Worm (Caenorhabditis elegans) whole organism, late embryonic: ENCODE measurements around the gene K08D8.7.
A peak's percentile ranks its signal among the peaks of the same experiment; 100 is the strongest.

Experiments used
- C08G9.2 ChIP-seq: sonication (generic microtip); optimal IDR thresholded peaks from 2 replicates; lab custom pipeline; 2016; ENCODE audit warnings: mild to moderate bottlenecking, missing genetic modification characterization, moderate library complexity, missing compliant biosample characterization
- F13H6.1 ChIP-seq: sonication (generic microtip); optimal IDR thresholded peaks from 2 replicates; lab custom pipeline; 2016; ENCODE audit warnings: missing genetic modification characterization, missing compliant biosample characterization
- K02D7.2 ChIP-seq: sonication (generic microtip); optimal IDR thresholded peaks from 2 replicates; lab custom pipeline; 2017; ENCODE audit warnings: mild to moderate bottlenecking, missing genetic modification characterization, missing compliant biosample characterization
- T23F11.4 ChIP-seq: fragments of 200-800 bp; sonication (Bioruptor generic); optimal IDR thresholded peaks from 2 replicates; lab custom pipeline; 2018; ENCODE audit warnings: mild to moderate bottlenecking, missing genetic modification characterization, missing compliant biosample characterization
- Y22D7AL.16 ChIP-seq: sonication (generic microtip); optimal IDR thresholded peaks from 2 replicates; lab custom pipeline; 2016; ENCODE audit warnings: missing genetic modification characterization, missing compliant biosample characterization
- ahr-1 ChIP-seq: sonication (generic microtip); optimal IDR thresholded peaks from 2 replicates; lab custom pipeline; 2016; ENCODE audit warnings: missing genetic modification characterization, missing compliant biosample characterization
- ama-1 ChIP-seq: fragments of 150-350 bp; optimal IDR thresholded peaks from 2 replicates; lab custom pipeline; 2014
- ceh-18 ChIP-seq: sonication (generic microtip); optimal IDR thresholded peaks from 2 replicates; lab custom pipeline; 2016; ENCODE audit warnings: missing genetic modification characterization, missing compliant biosample characterization
- ceh-19 ChIP-seq: fragments of 200-800 bp; sonication (Bioruptor generic); optimal IDR thresholded peaks from 2 replicates; lab custom pipeline; 2018; ENCODE audit warnings: mild to moderate bottlenecking, missing genetic modification characterization, missing compliant biosample characterization
- ceh-2 ChIP-seq: sonication (generic microtip); optimal IDR thresholded peaks from 2 replicates; lab custom pipeline; 2016; ENCODE audit warnings: missing genotype, missing genetic modification characterization, missing compliant biosample characterization
- ceh-24 ChIP-seq: sonication (generic microtip); optimal IDR thresholded peaks from 2 replicates; lab custom pipeline; 2016; ENCODE audit warnings: mild to moderate bottlenecking, missing genetic modification characterization, missing compliant biosample characterization
- ceh-31 ChIP-seq: sonication (generic microtip); optimal IDR thresholded peaks from 2 replicates; lab custom pipeline; 2016; ENCODE audit warnings: missing genetic modification characterization, missing compliant biosample characterization
- ceh-34 ChIP-seq: sonication (generic microtip); optimal IDR thresholded peaks from 2 replicates; lab custom pipeline; 2016; ENCODE audit warnings: mild to moderate bottlenecking, missing genetic modification characterization, missing compliant biosample characterization
- ceh-45 ChIP-seq: fragments of 200-800 bp; sonication (Bioruptor generic); IDR thresholded peaks from 2 replicates; pipeline ENCODE4 v1.3.6; 2022; ENCODE audit warnings: missing genetic modification reagents, missing genetic modification characterization, missing compliant biosample characterization
- ceh-48 ChIP-seq: sonication (generic microtip); optimal IDR thresholded peaks from 2 replicates; lab custom pipeline; 2016; ENCODE audit warnings: missing genetic modification characterization, inconsistent platforms, missing compliant biosample characterization
- ceh-9 ChIP-seq: sonication (generic microtip); optimal IDR thresholded peaks from 2 replicates; lab custom pipeline; 2016; ENCODE audit warnings: mild to moderate bottlenecking, missing genetic modification characterization, inconsistent platforms, missing compliant biosample characterization
- che-1 ChIP-seq: sonication (generic microtip); optimal IDR thresholded peaks from 2 replicates; lab custom pipeline; 2016; ENCODE audit warnings: mild to moderate bottlenecking, missing genetic modification characterization, missing compliant biosample characterization
- elt-2 ChIP-seq: sonication (generic microtip); optimal IDR thresholded peaks from 2 replicates; lab custom pipeline; 2016; ENCODE audit warnings: missing genetic modification reagents, missing genetic modification characterization, missing compliant biosample characterization
- elt-4 ChIP-seq: sonication (generic microtip); optimal IDR thresholded peaks from 2 replicates; lab custom pipeline; 2016; ENCODE audit warnings: missing genetic modification characterization, missing compliant biosample characterization
- eyg-1 ChIP-seq: sonication (generic microtip); optimal IDR thresholded peaks from 2 replicates; lab custom pipeline; 2016; ENCODE audit warnings: missing genotype, missing genetic modification characterization, missing compliant biosample characterization
- fkh-6 ChIP-seq: sonication (generic microtip); optimal IDR thresholded peaks from 2 replicates; lab custom pipeline; 2016; ENCODE audit warnings: missing genetic modification characterization, missing compliant biosample characterization
- gmeb-2 ChIP-seq: sonication (generic microtip); optimal IDR thresholded peaks from 2 replicates; lab custom pipeline; 2016; ENCODE audit warnings: missing genetic modification characterization, inconsistent platforms, missing compliant biosample characterization
- hlh-15 ChIP-seq: sonication (generic microtip); optimal IDR thresholded peaks from 2 replicates; lab custom pipeline; 2016; ENCODE audit warnings: missing genetic modification characterization, missing compliant biosample characterization
- hlh-30 ChIP-seq: sonication (generic microtip); optimal IDR thresholded peaks from 2 replicates; lab custom pipeline; 2017; ENCODE audit warnings: antibody characterized with exemption, missing genetic modification characterization, missing compliant biosample characterization; ENCODE audit not compliant: insufficient read depth
- lin-11 ChIP-seq: fragments of 200-800 bp; sonication (Bioruptor generic); optimal IDR thresholded peaks from 2 replicates; lab custom pipeline; 2018; ENCODE audit warnings: mild to moderate bottlenecking, missing genetic modification characterization, missing compliant biosample characterization
- madf-2 ChIP-seq: sonication (generic microtip); optimal IDR thresholded peaks from 2 replicates; lab custom pipeline; 2017; ENCODE audit warnings: missing genetic modification characterization, missing compliant biosample characterization
- mec-3 ChIP-seq: sonication (generic microtip); optimal IDR thresholded peaks from 2 replicates; lab custom pipeline; 2016; ENCODE audit warnings: borderline replicate concordance, missing genetic modification characterization, missing compliant biosample characterization
- nfya-1 ChIP-seq: sonication (generic microtip); optimal IDR thresholded peaks from 2 replicates; lab custom pipeline; 2017; ENCODE audit warnings: missing genetic modification characterization, mild to moderate bottlenecking, missing compliant biosample characterization, antibody characterized with exemption, moderate library complexity
- nhr-11 ChIP-seq: fragments of 150-350 bp; optimal IDR thresholded peaks from 2 replicates; lab custom pipeline; 2014; ENCODE audit warnings: missing biosample characterization, missing genetic modification characterization
- pha-4 ChIP-seq: fragments of 150-350 bp; optimal IDR thresholded peaks from 2 replicates; lab custom pipeline; 2018; ENCODE audit warnings: missing biosample characterization, missing genetic modification reagents, missing genetic modification characterization
- pqm-1 ChIP-seq: sonication (generic microtip); optimal IDR thresholded peaks from 2 replicates; lab custom pipeline; 2016; ENCODE audit warnings: missing genetic modification characterization, missing compliant biosample characterization
- ref-2 ChIP-seq: sonication (generic microtip); optimal IDR thresholded peaks from 2 replicates; lab custom pipeline; 2016; ENCODE audit warnings: missing genetic modification characterization, missing compliant biosample characterization
- sox-4 ChIP-seq: sonication (generic microtip); optimal IDR thresholded peaks from 2 replicates; lab custom pipeline; 2017; ENCODE audit warnings: mild to moderate bottlenecking, missing genetic modification characterization, inconsistent platforms, missing compliant biosample characterization
- syd-9 ChIP-seq: sonication (generic microtip); optimal IDR thresholded peaks from 2 replicates; lab custom pipeline; 2016; ENCODE audit warnings: mild to moderate bottlenecking, missing genetic modification characterization, moderate library complexity, missing compliant biosample characterization
- tbx-2 ChIP-seq: sonication (generic microtip); optimal IDR thresholded peaks from 2 replicates; lab custom pipeline; 2016; ENCODE audit warnings: missing genetic modification characterization, missing compliant biosample characterization
- tbx-7 ChIP-seq: sonication (generic microtip); optimal IDR thresholded peaks from 2 replicates; lab custom pipeline; 2016; ENCODE audit warnings: missing genotype, missing genetic modification characterization, missing compliant biosample characterization
- unc-3 ChIP-seq, 2 experiments: fragments of 200-800 bp in 1 of 2; sonication (Bioruptor generic) in 1 of 2; sonication (generic microtip) in 1 of 2; conservative IDR thresholded peaks in 1 of 2; optimal IDR thresholded peaks in 1 of 2; 2 replicates each; pipeline versions ENCODE4 v1.3.6 to Lab custom; 2016 to 2022; ENCODE audit warnings: missing compliant biosample characterization in 2 of 2, missing genetic modification characterization in 2 of 2, missing genetic modification reagents in 1 of 2
- unc-42 ChIP-seq: sonication (generic microtip); optimal IDR thresholded peaks from 2 replicates; lab custom pipeline; 2016; ENCODE audit warnings: missing genotype, missing genetic modification characterization, missing compliant biosample characterization

K08D8.7 gene

DNA sequence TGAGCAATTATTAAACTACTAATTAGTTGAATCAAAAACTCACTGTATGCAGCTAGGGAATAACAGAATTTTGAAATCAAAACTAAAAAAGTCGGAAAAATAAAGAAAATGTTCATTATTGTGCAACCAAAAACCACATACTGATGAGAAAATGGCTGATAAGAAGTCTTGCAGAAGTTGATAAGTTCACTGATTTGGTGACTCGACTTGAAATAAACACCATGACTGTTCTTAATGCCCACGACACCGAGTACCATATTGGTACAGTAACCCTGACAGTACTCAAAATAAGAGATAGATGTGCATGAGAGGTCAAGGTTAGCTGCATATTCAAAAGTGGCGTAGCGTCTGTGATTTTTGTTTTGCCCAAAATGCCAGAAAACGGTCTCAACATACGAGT, 10.6 kb upstream of the K08D8.7 start:
- TF ChIP-seq ama-1 (lab: Kevin White, UChicago) = no peak
- TF ChIP-seq ceh-48 (tag; lab: Kevin White, UChicago) = no peak
- no peak for TF ChIP-seq C08G9.2
- TF ChIP-seq gmeb-2 (tag; lab: Kevin White, UChicago) = no peak
- no peak for TF ChIP-seq nfya-1 (tag; lab: Kevin White, UChicago)
- no peak for TF ChIP-seq Y22D7AL.16 (tag; lab: Kevin White, UChicago)
- TF ChIP-seq, all 69 proteins: peak for 0

DNA sequence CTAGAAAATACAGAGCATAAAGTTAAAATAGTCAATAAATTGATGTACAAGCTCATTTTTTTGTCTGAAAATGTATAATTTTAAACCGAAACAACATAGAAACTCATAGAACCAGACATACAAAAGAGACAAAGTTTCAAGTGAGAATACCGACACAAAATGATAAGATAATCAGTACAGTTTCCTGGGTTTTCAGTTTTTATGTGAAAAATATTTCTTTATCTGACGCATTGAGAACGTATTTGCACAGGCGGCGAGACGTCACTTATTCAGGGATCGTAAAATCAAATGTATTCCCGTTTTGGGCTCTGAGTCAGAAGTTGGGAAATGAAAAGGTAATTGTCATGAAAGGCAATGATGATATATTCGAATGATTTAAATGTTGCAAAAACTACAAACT, 6.2 kb upstream of the K08D8.7 start, which contains the start of gene K08D8.6:
Gene K08D8.6, minus strand, starts transcription at position 64 of the 400 bp plus-strand sequence.
- no peak for TF ChIP-seq F13H6.1 (tag; lab: Kevin White, UChicago)
- no peak for TF ChIP-seq hlh-30
- TF ChIP-seq elt-2 (tag; lab: Kevin White, UChicago) = peak; percentile 4
- TF ChIP-seq sox-4 = no peak
- TF ChIP-seq che-1 = no peak
- no peak for TF ChIP-seq ceh-2
- TF ChIP-seq ceh-9 (tag; lab: Kevin White, UChicago) = no peak
- no peak for TF ChIP-seq ceh-34

DNA sequence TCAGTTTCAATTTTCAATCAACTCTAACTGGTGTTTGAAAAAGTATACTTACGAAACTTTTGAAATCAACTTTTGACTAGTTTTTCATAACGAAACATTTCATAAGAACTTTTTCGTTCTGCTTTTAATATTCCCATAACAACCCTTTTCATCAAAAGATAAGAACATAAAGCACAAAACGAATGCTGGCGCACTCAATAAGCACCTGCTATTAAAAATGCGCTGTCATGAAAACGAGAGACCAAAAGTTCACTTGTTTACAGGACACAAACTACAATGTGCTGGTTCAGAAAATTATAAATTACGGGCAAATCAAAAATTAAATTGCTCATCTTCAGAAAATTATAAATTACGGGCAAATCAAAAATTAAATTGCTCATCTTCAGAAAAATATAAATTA, 5.6 kb upstream of the K08D8.7 start:
- TF ChIP-seq tbx-7 (tag; lab: Kevin White, UChicago) = no peak
- TF ChIP-seq madf-2 (tag; lab: Kevin White, UChicago) = no peak
- no peak for TF ChIP-seq ref-2 (tag; lab: Kevin White, UChicago)
- no peak for TF ChIP-seq ceh-48 (tag; lab: Kevin White, UChicago)
- TF ChIP-seq sox-4 = no peak
- no peak for TF ChIP-seq ceh-31
- no peak for TF ChIP-seq ahr-1 (tag; lab: Kevin White, UChicago)
- no peak for TF ChIP-seq hlh-15 (tag; lab: Kevin White, UChicago)
- no peak for TF ChIP-seq che-1
- no peak for TF ChIP-seq mec-3 (tag; lab: Kevin White, UChicago)
- TF ChIP-seq pqm-1 (tag; lab: Kevin White, UChicago) = no peak
- no peak for TF ChIP-seq unc-3 (GFP tag; conservative IDR thresholded peaks at IDR 0.05; lab: Robert Waterston, UW)
- no peak for TF ChIP-seq unc-3 (tag; optimal IDR thresholded peaks at IDR 0.05; lab: Kevin White, UChicago)
- TF ChIP-seq unc-42 (tag; lab: Kevin White, UChicago) = no peak
- no peak for TF ChIP-seq lin-11 (tag; lab: Kevin White, UChicago)
- TF ChIP-seq syd-9 (tag; lab: Kevin White, UChicago) = no peak

DNA sequence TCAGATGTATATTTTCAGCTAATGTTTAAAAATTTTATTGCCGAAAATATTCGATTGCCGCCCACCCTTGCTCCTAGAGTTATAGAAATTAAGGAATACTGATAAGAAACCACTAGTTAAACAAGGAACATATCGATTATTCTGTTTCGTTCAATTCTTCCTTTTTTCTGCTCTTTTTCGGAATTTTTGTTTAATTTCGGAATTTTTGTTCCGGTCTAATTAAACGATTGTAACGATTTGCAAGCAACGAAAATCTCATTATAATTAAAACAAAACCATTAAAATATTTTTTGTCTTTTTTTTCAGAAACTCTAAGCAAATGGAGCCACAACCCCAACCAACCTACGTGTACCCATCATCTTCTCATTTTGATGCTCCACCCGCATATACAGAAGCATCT, 4.4 kb upstream of the K08D8.7 start, which contains the start of gene K08D8.1:
Gene K08D8.1, plus strand, starts transcription at position 301 of the 400 bp plus-strand sequence.
- TF ChIP-seq tbx-2 = no peak
- no peak for TF ChIP-seq ceh-18 (tag; lab: Kevin White, UChicago)
- TF ChIP-seq ceh-24 (tag; lab: Kevin White, UChicago) = no peak

DNA sequence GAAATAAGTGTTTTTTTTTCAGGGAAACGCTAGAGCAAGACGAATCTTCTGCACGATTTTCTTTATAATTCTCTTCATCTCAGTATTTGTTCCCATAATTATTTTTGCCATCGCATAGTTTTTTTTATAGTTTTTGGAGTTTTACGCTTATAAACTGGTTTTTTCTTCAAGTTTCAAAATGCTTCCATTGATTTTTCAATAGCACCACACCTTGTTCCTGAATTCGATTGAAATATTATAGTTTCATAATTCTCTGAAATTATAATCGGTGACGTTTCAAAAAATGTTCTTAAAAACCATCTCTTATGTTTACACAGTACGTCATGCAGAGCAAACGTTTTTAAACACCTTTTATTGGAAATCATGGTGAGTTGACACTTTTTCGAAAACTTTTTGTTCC, 3.5 kb upstream of the K08D8.7 start, which contains the start of gene K08D8.12:
Gene K08D8.12, plus strand, starts transcription at position 301 of the 400 bp plus-strand sequence.
- no peak for TF ChIP-seq F13H6.1 (tag; lab: Kevin White, UChicago)
- TF ChIP-seq eyg-1 (tag; lab: Kevin White, UChicago) = no peak
- TF ChIP-seq pha-4 = no peak
- TF ChIP-seq mec-3 (tag; lab: Kevin White, UChicago) = no peak
- TF ChIP-seq elt-4 (tag; lab: Kevin White, UChicago) = no peak
- TF ChIP-seq ahr-1 (tag; lab: Kevin White, UChicago) = no peak
- no peak for TF ChIP-seq ceh-19 (GFP tag; lab: Kevin White, UChicago)
- TF ChIP-seq T23F11.4 = no peak
- no peak for TF ChIP-seq ceh-45
- TF ChIP-seq fkh-6 = no peak
- no peak for TF ChIP-seq ceh-18 (tag; lab: Kevin White, UChicago)
- TF ChIP-seq K02D7.2 = no peak
- no peak for TF ChIP-seq nhr-11 (tag; lab: Kevin White, UChicago)
